Worm (Caenorhabditis elegans): ENCODE results near the gene K09E9.3.

DNA sequence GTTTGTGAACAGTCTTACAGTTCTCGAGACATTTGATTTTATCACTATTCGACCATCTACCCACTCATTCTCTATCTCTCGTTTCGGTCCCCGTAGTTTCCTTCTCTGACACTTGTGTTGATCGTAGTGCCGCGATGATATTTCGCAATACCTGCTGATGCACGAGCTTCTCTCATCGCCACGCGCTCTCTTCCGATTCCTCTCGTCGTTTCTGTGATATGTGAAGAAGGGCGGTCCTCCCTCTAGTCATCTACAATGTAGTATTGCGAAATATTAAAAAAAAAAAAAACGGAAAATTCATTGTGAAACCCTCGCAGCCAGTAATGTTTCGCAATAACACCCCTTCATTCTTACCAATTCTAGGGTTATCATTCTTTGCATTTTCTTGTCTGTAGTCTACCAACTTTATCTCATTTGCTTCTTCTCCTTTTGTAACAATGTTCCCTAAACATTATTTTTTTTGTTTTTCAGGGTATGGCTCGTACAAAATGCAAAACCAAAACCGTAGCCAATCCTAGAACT lies 6.0 kb downstream of the K09E9.3 start, which contains the start of gene nipi-3:
- peak; percentile 19 for TF ChIP-seq ZK546.5 (tag; optimal IDR thresholded peaks at IDR 0.05)
- TF ChIP-seq dmd-4 (tag; optimal IDR thresholded peaks at IDR 0.05), result no peak
- TF ChIP-seq skn-1 (tag; optimal IDR thresholded peaks at IDR 0.05), result peak; percentile 87
- TF ChIP-seq ceh-16 (tag; optimal IDR thresholded peaks at IDR 0.05), result peak; percentile 42
- peak; percentile 85 for TF ChIP-seq ztf-4 (tag; optimal IDR thresholded peaks at IDR 0.05)
- no peak for TF ChIP-seq aly-2 (tag; optimal IDR thresholded peaks at IDR 0.05)
- TF ChIP-seq nhr-77 (tag; optimal IDR thresholded peaks at IDR 0.05), result no peak
- TF ChIP-seq unc-39 (tag; optimal IDR thresholded peaks at IDR 0.05), result no peak
- peak; percentile 97 for TF ChIP-seq sma-9 (GFP tag; optimal IDR thresholded peaks at IDR 0.05)
- no peak for TF ChIP-seq sma-9 (tag; optimal IDR thresholded peaks at IDR 0.05)
- peak; percentile 94 for TF ChIP-seq F13H6.1 (tag; optimal IDR thresholded peaks at IDR 0.05)
- peak; percentile 66 for TF ChIP-seq snpc-4 (tag; optimal IDR thresholded peaks at IDR 0.05)
- peak; percentile 77 for TF ChIP-seq gmeb-1 (tag; optimal IDR thresholded peaks at IDR 0.05)
- TF ChIP-seq Y55F3AM.14 (GFP tag; optimal IDR thresholded peaks at IDR 0.05), result peak; percentile 74
